Fruit fly (Drosophila melanogaster) whole organism, embryonic: ENCODE data around the gene CG14195.

Source experiments
- ATbp ChIP-seq: fragments of 200-800 bp; sonication (Bioruptor generic); optimal IDR thresholded peaks from 2 replicates; lab custom pipeline; 2017; ENCODE audit warnings: missing biosample characterization, mild to moderate bottlenecking, missing genetic modification characterization, missing genetic modification reagents
- Adf1 ChIP-seq: fragments of 200-800 bp; sonication (Bioruptor generic); IDR thresholded peaks from 2 replicates; pipeline ENCODE4 v1.3.6; 2022; ENCODE audit warnings: missing biosample characterization, missing genetic modification characterization
- Antp ChIP-seq: fragments of 200-800 bp; sonication (Bioruptor generic); optimal IDR thresholded peaks from 3 replicates; lab custom pipeline; 2016; ENCODE audit warnings: missing biosample characterization, missing genetic modification characterization
- Atf-2 ChIP-seq: fragments of 200-800 bp; sonication (Bioruptor generic); optimal IDR thresholded peaks from 2 replicates; lab custom pipeline; 2016; ENCODE audit warnings: missing biosample characterization, missing genetic modification characterization
- Awh ChIP-seq: fragments of 200-800 bp; sonication (Bioruptor generic); IDR thresholded peaks from 2 replicates; pipeline ENCODE4, ENCODE4 v1.3.6; 2022; ENCODE audit warnings: missing biosample characterization, missing genetic modification characterization
- CG11456 ChIP-seq: fragments of 200-800 bp; sonication (Bioruptor generic); IDR thresholded peaks from 3 replicates; pipeline ENCODE4 v1.3.6; 2022; ENCODE audit warnings: missing biosample characterization, missing genetic modification characterization
- CG11696 ChIP-seq: fragments of 200-800 bp; sonication (Bioruptor generic); IDR thresholded peaks from 2 replicates; pipeline ENCODE4 v1.3.6; 2022; ENCODE audit warnings: missing biosample characterization, missing genetic modification characterization
- CG12071 ChIP-seq: fragments of 200-800 bp; sonication (Bioruptor generic); optimal IDR thresholded peaks from 3 replicates; lab custom pipeline; 2018; ENCODE audit warnings: missing biosample characterization, mild to moderate bottlenecking, missing genetic modification characterization
- CG12659 ChIP-seq: fragments of 200-800 bp; sonication (Bioruptor generic); optimal IDR thresholded peaks from 3 replicates; lab custom pipeline; 2017; ENCODE audit warnings: mild to moderate bottlenecking, missing biosample characterization, missing genetic modification reagents, missing genetic modification characterization
- CG13424 ChIP-seq: fragments of 200-800 bp; sonication (Bioruptor generic); optimal IDR thresholded peaks from 2 replicates; lab custom pipeline; 2019; ENCODE audit warnings: missing biosample characterization, mild to moderate bottlenecking, missing genetic modification characterization, moderate library complexity
- CG13624 ChIP-seq: fragments of 200-800 bp; sonication (Bioruptor generic); optimal IDR thresholded peaks from 2 replicates; lab custom pipeline; 2016; ENCODE audit warnings: missing biosample characterization, missing genetic modification characterization
- CG15479 ChIP-seq: fragments of 200-800 bp; sonication (Bioruptor generic); optimal IDR thresholded peaks from 3 replicates; lab custom pipeline; 2019; ENCODE audit warnings: missing biosample characterization, mild to moderate bottlenecking, missing genetic modification characterization, moderate library complexity
- CG2712 ChIP-seq: fragments of 200-800 bp; optimal IDR thresholded peaks from 3 replicates; lab custom pipeline; 2019; ENCODE audit warnings: missing biosample characterization, mild to moderate bottlenecking, missing genetic modification characterization, moderate library complexity
- CG32772 ChIP-seq: fragments of 200-800 bp; sonication (Bioruptor generic); IDR thresholded peaks from 2 replicates; pipeline ENCODE4 v1.3.6; 2022; ENCODE audit warnings: missing biosample characterization, missing genetic modification characterization
- CG6175 ChIP-seq: fragments of 200-800 bp; sonication (Bioruptor generic); IDR thresholded peaks from 3 replicates; pipeline ENCODE4 v1.3.6; 2022; ENCODE audit warnings: missing biosample characterization, missing genetic modification characterization
- CG6813 ChIP-seq: fragments of 200-800 bp; sonication (Bioruptor generic); optimal IDR thresholded peaks from 2 replicates; lab custom pipeline; 2017; ENCODE audit warnings: missing biosample characterization, missing genetic modification characterization, mild to moderate bottlenecking, moderate library complexity, missing genetic modification reagents
- CG7556 ChIP-seq: fragments of 200-800 bp; sonication (Bioruptor generic); optimal IDR thresholded peaks from 2 replicates; lab custom pipeline; 2017; ENCODE audit warnings: missing biosample characterization, mild to moderate bottlenecking, missing genetic modification characterization
- CG7839 ChIP-seq: fragments of 200-800 bp; sonication (Bioruptor generic); optimal IDR thresholded peaks from 3 replicates; lab custom pipeline; 2018; ENCODE audit warnings: missing biosample characterization, mild to moderate bottlenecking, missing genetic modification characterization, moderate library complexity
- CG9437 ChIP-seq: fragments of 200-800 bp; sonication (Bioruptor generic); optimal IDR thresholded peaks from 2 replicates; lab custom pipeline; 2018; ENCODE audit warnings: missing biosample characterization, mild to moderate bottlenecking, missing genetic modification characterization
- CG9932 ChIP-seq: fragments of 200-800 bp; sonication (Bioruptor generic); IDR thresholded peaks from 2 replicates; pipeline ENCODE4 v1.3.6; 2022; ENCODE audit warnings: missing biosample characterization, missing genetic modification characterization
- Camta ChIP-seq: fragments of 200-800 bp; sonication (Bioruptor generic); optimal IDR thresholded peaks from 2 replicates; lab custom pipeline; 2016; ENCODE audit warnings: missing biosample characterization, missing genetic modification characterization
- CoRest ChIP-seq: fragments of 200-800 bp; sonication (Bioruptor generic); optimal IDR thresholded peaks from 3 replicates; lab custom pipeline; 2018; ENCODE audit warnings: missing biosample characterization, mild to moderate bottlenecking, missing genetic modification characterization, moderate library complexity
- CrebB ChIP-seq: fragments of 200-800 bp; sonication (Bioruptor generic); optimal IDR thresholded peaks from 3 replicates; lab custom pipeline; 2018; ENCODE audit warnings: missing biosample characterization, mild to moderate bottlenecking, missing genetic modification characterization
- Dip2 ChIP-seq: fragments of 200-800 bp; sonication (Bioruptor generic); IDR thresholded peaks from 2 replicates; pipeline ENCODE4 v1.3.6; 2022; ENCODE audit warnings: missing biosample characterization, missing genetic modification characterization
- E2f2 ChIP-seq: fragments of 200-800 bp; sonication (Bioruptor generic); IDR thresholded peaks from 2 replicates; pipeline ENCODE4 v1.3.6; 2022; ENCODE audit warnings: missing biosample characterization, missing genetic modification characterization
- GATAe ChIP-seq: fragments of 200-800 bp; sonication (Bioruptor generic); conservative IDR thresholded peaks from 2 replicates; pipeline ENCODE4 v1.3.6; 2022; ENCODE audit warnings: missing biosample characterization, missing genetic modification characterization
- Gug ChIP-seq: fragments of 200-800 bp; sonication (Bioruptor generic); IDR thresholded peaks from 4 replicates; pipeline ENCODE4 v1.3.6; 2022; ENCODE audit warnings: missing biosample characterization, missing genetic modification characterization
- H15 ChIP-seq: fragments of 200-800 bp; sonication (Bioruptor generic); IDR thresholded peaks from 3 replicates; pipeline ENCODE4 v1.3.6; 2022; ENCODE audit warnings: missing biosample characterization, missing genetic modification characterization
- HLH54F ChIP-seq: fragments of 200-800 bp; sonication (Bioruptor generic); optimal IDR thresholded peaks from 3 replicates; lab custom pipeline; 2016; ENCODE audit warnings: missing biosample characterization, missing genetic modification characterization
- Jarid2 ChIP-seq: fragments of 200-800 bp; sonication (Bioruptor generic); optimal IDR thresholded peaks from 3 replicates; lab custom pipeline; 2017; ENCODE audit warnings: mild to moderate bottlenecking, missing biosample characterization, missing genetic modification reagents, missing genetic modification characterization
- Mrtf ChIP-seq: fragments of 200-800 bp; sonication (Bioruptor generic); IDR thresholded peaks from 3 replicates; pipeline ENCODE4 v1.3.6; 2022; ENCODE audit warnings: missing biosample characterization, missing genetic modification characterization
- Oaz ChIP-seq: fragments of 200-800 bp; sonication (Bioruptor generic); IDR thresholded peaks from 2 replicates; pipeline ENCODE4 v1.3.6; 2022; ENCODE audit warnings: missing biosample characterization, missing genetic modification characterization
- Taf1 ChIP-seq: fragments of 200-800 bp; sonication (Bioruptor generic); IDR thresholded peaks from 2 replicates; pipeline ENCODE4 v1.3.6; 2022; ENCODE audit warnings: missing biosample characterization, missing genetic modification characterization
- Xbp1 ChIP-seq: fragments of 200-800 bp; sonication (Bioruptor generic); optimal IDR thresholded peaks from 3 replicates; lab custom pipeline; 2016; ENCODE audit warnings: missing biosample characterization, mild to moderate bottlenecking, missing genetic modification characterization
- caup ChIP-seq: fragments of 200-800 bp; sonication (Bioruptor generic); optimal IDR thresholded peaks from 3 replicates; lab custom pipeline; 2017; ENCODE audit warnings: missing biosample characterization, mild to moderate bottlenecking, missing genetic modification characterization, moderate library complexity; ENCODE audit not compliant: severe bottlenecking
- chn ChIP-seq: fragments of 200-800 bp; sonication (Bioruptor generic); optimal IDR thresholded peaks from 2 replicates; lab custom pipeline; 2016; ENCODE audit warnings: missing biosample characterization, missing genetic modification characterization
- danr ChIP-seq: fragments of 200-800 bp; sonication (Bioruptor generic); IDR thresholded peaks from 2 replicates; pipeline ENCODE4 v1.3.6; 2022; ENCODE audit warnings: missing biosample characterization, missing genetic modification characterization
- fd96Cb ChIP-seq: fragments of 200-800 bp; sonication (Bioruptor generic); optimal IDR thresholded peaks from 2 replicates; lab custom pipeline; 2018; ENCODE audit warnings: missing biosample characterization, mild to moderate bottlenecking, missing genetic modification characterization, moderate library complexity
- grau ChIP-seq: fragments of 200-800 bp; optimal IDR thresholded peaks from 3 replicates; lab custom pipeline; 2019; ENCODE audit warnings: missing biosample characterization, mild to moderate bottlenecking, missing genetic modification characterization, moderate library complexity
- org-1 ChIP-seq: fragments of 200-800 bp; sonication (Bioruptor generic); optimal IDR thresholded peaks from 2 replicates; lab custom pipeline; 2017; ENCODE audit warnings: missing biosample characterization, missing genetic modification characterization
- pho ChIP-seq: fragments of 200-800 bp; sonication (Bioruptor generic); optimal IDR thresholded peaks from 2 replicates; lab custom pipeline; 2016; ENCODE audit warnings: missing biosample characterization, missing genetic modification characterization
- phol ChIP-seq: fragments of 200-800 bp; sonication (Bioruptor generic); optimal IDR thresholded peaks from 3 replicates; lab custom pipeline; 2018; ENCODE audit warnings: missing biosample characterization, mild to moderate bottlenecking, missing genetic modification characterization, moderate library complexity
- pum ChIP-seq: fragments of 200-800 bp; sonication (Bioruptor generic); optimal IDR thresholded peaks from 2 replicates; lab custom pipeline; 2016; ENCODE audit warnings: missing biosample characterization, missing genetic modification characterization
- schlank ChIP-seq: fragments of 200-800 bp; sonication (Bioruptor generic); optimal IDR thresholded peaks from 2 replicates; lab custom pipeline; 2018; ENCODE audit warnings: missing biosample characterization, mild to moderate bottlenecking, missing genetic modification characterization
- sens ChIP-seq: fragments of 200-800 bp; sonication (Bioruptor generic); peaks from one replicate; lab custom pipeline; 2016; ENCODE audit warnings: missing biosample characterization, missing genetic modification characterization
- yki ChIP-seq: fragments of >200 bp; optimal IDR thresholded peaks from 3 replicates; lab custom pipeline; 2018

The CG14195 gene

dm6 chrX:19166152-19166935 lies 45.5 kb downstream of the CG14195 start (continued):
- TF ChIP-seq CoRest, result peak; percentile 67
- peak; percentile 27 for TF ChIP-seq Antp (GFP tag; lab: Kevin White, UChicago)
- TF ChIP-seq caup (GFP tag; lab: Kevin White, UChicago), result no peak
- 0 out of 2 replicates have a peak, but pooled peaks have one; percentile 32 for TF ChIP-seq Oaz (GFP tag; lab: Robert Waterston, UW)
- no peak for TF ChIP-seq CG6175 (GFP tag; lab: Robert Waterston, UW)
- peak; percentile 39 for TF ChIP-seq phol (tag; lab: Kevin White, UChicago)
- no peak for TF ChIP-seq danr (GFP tag; lab: Robert Waterston, UW)
- TF ChIP-seq CG13624 (GFP tag; lab: Kevin White, UChicago), result no peak
- no peak for TF ChIP-seq Taf1
- peak; percentile 60 for TF ChIP-seq CG7839 (tag; lab: Kevin White, UChicago)
- peak; percentile 5 for TF ChIP-seq Camta (GFP tag; lab: Kevin White, UChicago)
- TF ChIP-seq ATbp (GFP tag; lab: Kevin White, UChicago), result peak; percentile 14
- TF ChIP-seq pum (GFP tag; lab: Kevin White, UChicago), result peak; percentile 9
- no peak for TF ChIP-seq CG32772 (GFP tag; lab: Robert Waterston, UW)
- peak; percentile 74 for TF ChIP-seq CG15479 (GFP tag; lab: Kevin White, UChicago)
- TF ChIP-seq grau (tag; lab: Kevin White, UChicago), result peak; percentile 58
- no peak for TF ChIP-seq E2f2 (GFP tag; lab: Robert Waterston, UW)
- no peak for TF ChIP-seq yki
- no peak for TF ChIP-seq CrebB (tag; lab: Kevin White, UChicago)
- peak; percentile 81 for TF ChIP-seq CG11696 (GFP tag; lab: Robert Waterston, UW)
- TF ChIP-seq CG12659, result peak; percentile 60
- TF ChIP-seq sens (GFP tag; lab: Kevin White, UChicago), result peak; percentile 90
- peak; percentile 18 for TF ChIP-seq CG2712 (tag; lab: Kevin White, UChicago)
- peak; percentile 24 for TF ChIP-seq fd96Cb (tag; lab: Kevin White, UChicago)
- peak; percentile 31 for TF ChIP-seq Xbp1 (GFP tag; lab: Kevin White, UChicago)
- peak; percentile 51 for TF ChIP-seq CG13424 (tag; lab: Kevin White, UChicago)
- TF ChIP-seq Atf-2 (GFP tag; lab: Kevin White, UChicago), result no peak
- TF ChIP-seq CG11456 (GFP tag; lab: Robert Waterston, UW), result 0 out of 3 replicates have a peak, but pooled peaks have one; percentile 29
- peak; percentile 35 for TF ChIP-seq CG9932 (GFP tag; lab: Robert Waterston, UW)
- TF ChIP-seq CG9437 (GFP tag; lab: Kevin White, UChicago), result peak; percentile 50
- TF ChIP-seq Mrtf (GFP tag; lab: Robert Waterston, UW), result 0 out of 3 replicates have a peak, but pooled peaks have one; percentile 3
- no peak for TF ChIP-seq Jarid2 (GFP tag; lab: Kevin White, UChicago)
- TF ChIP-seq H15 (GFP tag; lab: Robert Waterston, UW), result 0 out of 3 replicates have a peak, but pooled peaks have one; percentile 42
- no peak for TF ChIP-seq Awh (GFP tag; lab: Robert Waterston, UW)
- no peak for TF ChIP-seq HLH54F (GFP tag; lab: Kevin White, UChicago)
- TF ChIP-seq CG12071 (GFP tag; lab: Kevin White, UChicago), result no peak
- TF ChIP-seq Gug (GFP tag; lab: Robert Waterston, UW), result peak; percentile 22; the same call in 1 of the 4 replicates
- peak; percentile 3 for TF ChIP-seq chn (GFP tag; lab: Kevin White, UChicago)
- TF ChIP-seq pho (GFP tag; lab: Kevin White, UChicago), result peak; percentile 36
- no peak for TF ChIP-seq schlank (tag; lab: Kevin White, UChicago)
- TF ChIP-seq Adf1 (GFP tag; lab: Robert Waterston, UW), result peak; percentile 44
- TF ChIP-seq CG7556 (GFP tag; lab: Kevin White, UChicago), result peak; percentile 58
- TF ChIP-seq Dip2, result no peak
- TF ChIP-seq CG6813 (GFP tag; lab: Kevin White, UChicago), result no peak
- 0 out of 2 replicates have a peak, but pooled peaks have one; percentile 23 for TF ChIP-seq GATAe
- TF ChIP-seq org-1 (GFP tag; lab: Kevin White, UChicago), result peak; percentile 49
